Worm (Caenorhabditis elegans): ENCODE results near the gene str-18.

ce11 chrV:15715636-15716035 lies 26.1 kb downstream of the str-18 start:
- no peak for TF ChIP-seq B0310.2 (tag; optimal IDR thresholded peaks at IDR 0.05)
- no peak for TF ChIP-seq ets-7 (tag; optimal IDR thresholded peaks at IDR 0.05)
- TF ChIP-seq hmg-4 (GFP tag; optimal IDR thresholded peaks at IDR 0.05): no peak
- TF ChIP-seq flt-1 (GFP tag; IDR thresholded peaks at IDR 0.05): no peak
- no peak for TF ChIP-seq F13C5.2 (tag; optimal IDR thresholded peaks at IDR 0.05)
- TF ChIP-seq tra-4 (tag; optimal IDR thresholded peaks at IDR 0.05): no peak
- TF ChIP-seq ama-1 (optimal IDR thresholded peaks at IDR 0.05): no peak
- no peak for TF ChIP-seq aly-1 (tag; optimal IDR thresholded peaks at IDR 0.05)
- TF ChIP-seq ceh-36 (tag; optimal IDR thresholded peaks at IDR 0.05): no peak
- TF ChIP-seq hnd-1 (tag; optimal IDR thresholded peaks at IDR 0.05): no peak
- TF ChIP-seq hmbx-1 (tag; optimal IDR thresholded peaks at IDR 0.05): no peak
- no peak for TF ChIP-seq sea-1 (GFP tag; conservative IDR thresholded peaks at IDR 0.05)
- no peak for TF ChIP-seq tbx-37 (GFP tag; conservative IDR thresholded peaks at IDR 0.05)
